Fruit fly (Drosophila melanogaster): Measurements from ENCODE around the gene CG12231.
A peak's percentile ranks its signal among the peaks of the same experiment; 100 is the strongest.

CG12231 gene

dm6 chrX:19497782-19498440, 33.6 kb downstream of the CG12231 start (continued):
- TF ChIP-seq lov (optimal IDR thresholded peaks at IDR 0.05) (no peak), lov (GFP tag; IDR thresholded peaks at IDR 0.05) (no peak), bbx (GFP tag; IDR thresholded peaks at IDR 0.05; ENCODE audit: partially characterized antibody) (no peak), CG17568 (GFP tag; optimal IDR thresholded peaks at IDR 0.05) (no peak), E2f2 (GFP tag; IDR thresholded peaks at IDR 0.05) (no peak), gce (GFP tag; IDR thresholded peaks at IDR 0.05) (no peak), Kr (GFP tag; optimal IDR thresholded peaks at IDR 0.05) (no peak), CG10267 (tag; optimal IDR thresholded peaks at IDR 0.05) (no peak), dimm (GFP tag; IDR thresholded peaks at IDR 0.05) (no peak), danr (GFP tag; IDR thresholded peaks at IDR 0.05) (no peak), CG34422 (GFP tag; IDR thresholded peaks at IDR 0.05) (no peak), CG4360 (GFP tag; IDR thresholded peaks at IDR 0.05) (no peak), MTF-1 (GFP tag; optimal IDR thresholded peaks at IDR 0.05; ENCODE audit: borderline replicate concordance) (no peak), sna (GFP tag; IDR thresholded peaks at IDR 0.05; ENCODE audit: partially characterized antibody) (no peak), Atf3 (GFP tag; optimal IDR thresholded peaks at IDR 0.05) (no peak), CG7987 (GFP tag; optimal IDR thresholded peaks at IDR 0.05) (no peak), NK7.1 (GFP tag; optimal IDR thresholded peaks at IDR 0.05) (no peak), CG11504 (tag; optimal IDR thresholded peaks at IDR 0.05) (no peak), CG3407 (GFP tag; optimal IDR thresholded peaks at IDR 0.05) (no peak), Abd-B (GFP tag; optimal IDR thresholded peaks at IDR 0.05) (no peak), CG5953 (GFP tag; IDR thresholded peaks at IDR 0.05) (no peak), CG5245 (GFP tag; optimal IDR thresholded peaks at IDR 0.05) (no peak), H15 (GFP tag; IDR thresholded peaks at IDR 0.05) (no peak), dpn (GFP tag; optimal IDR thresholded peaks at IDR 0.05) (peak in 1 of 2 experiments; percentile 7), row (GFP tag; IDR thresholded peaks at IDR 0.05) (peak; percentile 56; the same call in 2 of the 3 replicates), CG32532 (GFP tag; IDR thresholded peaks at IDR 0.05) (peak; percentile 89), CG12769 (tag; optimal IDR thresholded peaks at IDR 0.05) (peak; percentile 98), D19A (tag; optimal IDR thresholded peaks at IDR 0.05) (no peak), scrt (GFP tag; optimal IDR thresholded peaks at IDR 0.05) (no peak), Tbp (GFP tag; optimal IDR thresholded peaks at IDR 0.05) (no peak), HLHmδ (GFP tag; optimal IDR thresholded peaks at IDR 0.05) (no peak), NfI (GFP tag; optimal IDR thresholded peaks at IDR 0.05) (peak; percentile 15), CG10565 (GFP tag; optimal IDR thresholded peaks at IDR 0.05) (no peak), CG12942 (GFP tag; optimal IDR thresholded peaks at IDR 0.05) (no peak), Gug (GFP tag; IDR thresholded peaks at IDR 0.05) (no peak), gt (GFP tag; IDR thresholded peaks at IDR 0.05) (no peak), CG11085 (GFP tag; IDR thresholded peaks at IDR 0.05) (no peak), hkb (optimal IDR thresholded peaks at IDR 0.05) (no peak), hkb (GFP tag; IDR thresholded peaks at IDR 0.05) (no peak), sens (GFP tag) (no peak), Bdp1 (GFP tag; optimal IDR thresholded peaks at IDR 0.05) (no peak), zen2 (GFP tag; IDR thresholded peaks at IDR 0.05; ENCODE audit: partially characterized antibody) (no peak), CG14710 (tag; optimal IDR thresholded peaks at IDR 0.05) (no peak), pzg (GFP tag; optimal IDR thresholded peaks at IDR 0.05) (peak; percentile 15), CG3847 (GFP tag; IDR thresholded peaks at IDR 0.05) (no peak), lmd (GFP tag; IDR thresholded peaks at IDR 0.05) (no peak), CG13624 (GFP tag; optimal IDR thresholded peaks at IDR 0.05) (peak; percentile 1), inv (GFP tag; IDR thresholded peaks at IDR 0.05; ENCODE audit: partially characterized antibody) (peak; percentile 23; the same call in 1 of the 2 replicates), CG9876 (GFP tag; optimal IDR thresholded peaks at IDR 0.05) (no peak), zen (tag; optimal IDR thresholded peaks at IDR 0.05) (no peak), amos (GFP tag; IDR thresholded peaks at IDR 0.05; ENCODE audit: partially characterized antibody) (peak; percentile 48; the same call in 1 of the 2 replicates)
